Fruit fly (Drosophila melanogaster): ENCODE data around the gene Eig71Ee.
A peak's percentile ranks its signal among the peaks of the same experiment; 100 is the strongest.

Gene Eig71Ee

DNA sequence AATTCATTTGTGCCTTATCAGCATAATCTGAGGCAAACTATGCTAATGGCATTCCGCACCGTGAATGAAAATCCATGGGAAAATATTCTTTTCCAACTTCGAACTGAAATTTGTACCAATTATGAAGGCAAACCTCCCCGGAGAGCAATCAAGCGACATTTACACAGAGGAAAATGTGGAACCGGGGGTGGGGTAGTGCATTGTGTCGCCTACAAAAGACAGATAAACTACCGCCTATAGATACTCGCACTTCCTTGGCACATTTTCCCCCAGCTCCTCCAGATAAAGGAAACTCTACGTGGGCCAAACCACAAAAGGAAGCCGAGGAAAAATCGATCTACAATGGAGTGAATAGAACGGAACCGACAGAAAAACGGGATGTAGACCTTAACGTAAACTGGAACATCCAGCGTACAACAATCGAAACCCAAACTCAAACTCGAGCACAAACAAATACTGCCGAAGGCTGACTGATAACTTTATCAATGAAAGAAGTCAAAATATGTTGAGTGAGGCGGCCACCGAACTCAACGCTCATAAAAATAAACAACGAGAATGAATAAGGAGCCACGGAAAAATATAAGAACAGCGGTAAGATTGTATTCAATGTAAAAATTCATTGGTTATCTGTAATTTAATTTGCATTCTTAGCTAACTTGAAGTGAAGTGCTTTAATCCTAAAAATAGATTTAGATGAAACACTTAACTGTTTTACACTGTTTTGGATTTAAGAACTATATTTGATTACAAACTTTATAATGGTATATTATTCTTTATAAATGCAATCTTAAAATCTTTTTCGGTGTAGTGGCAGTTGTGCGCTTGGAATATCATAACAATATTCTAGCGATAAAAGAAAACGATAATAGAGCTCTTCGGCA lies 35.1 kb upstream of the Eig71Ee start (continued):
- no peak for TF ChIP-seq ss (GFP tag; optimal IDR thresholded peaks at IDR 0.05)
- TF ChIP-seq CG34406 (GFP tag; optimal IDR thresholded peaks at IDR 0.05): no peak
- TF ChIP-seq Hr39 (GFP tag; optimal IDR thresholded peaks at IDR 0.05): no peak

dm6 chr3L:15689518-15689917 lies 33.7 kb upstream of the Eig71Ee start:
- no peak for TF ChIP-seq Lpt (GFP tag; optimal IDR thresholded peaks at IDR 0.05)
- peak; percentile 87 for TF ChIP-seq fkh (GFP tag; optimal IDR thresholded peaks at IDR 0.05)

DNA sequence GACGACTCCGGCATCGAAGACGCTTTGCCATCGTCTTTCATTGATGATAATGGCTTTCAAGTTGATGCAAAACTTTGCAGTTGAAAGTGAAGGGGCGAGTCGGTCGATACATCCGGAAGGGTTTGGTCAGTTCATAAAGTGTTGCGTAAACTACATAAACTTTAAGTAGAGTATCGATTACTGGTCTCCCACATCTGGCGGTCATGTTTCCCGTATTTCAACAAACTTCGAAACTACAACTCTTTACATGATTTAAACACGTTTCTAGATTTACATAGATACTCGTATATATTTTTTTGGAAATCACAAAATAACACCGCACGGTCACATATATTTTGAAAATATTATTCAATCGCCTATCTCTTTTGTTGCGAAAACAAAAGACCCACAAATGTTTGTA lies 32.0 kb upstream of the Eig71Ee start, which contains the start of gene CG34452:
Gene CG34452 (minus strand): TSS at position 101 of the 400 bp plus-strand sequence.
- no peak for TF ChIP-seq CG8632 (GFP tag; optimal IDR thresholded peaks at IDR 0.05)
- no peak for TF ChIP-seq ss (GFP tag; optimal IDR thresholded peaks at IDR 0.05)
- no peak for TF ChIP-seq CG1621 (tag; optimal IDR thresholded peaks at IDR 0.05)
- TF ChIP-seq CG3919 (GFP tag; optimal IDR thresholded peaks at IDR 0.05): no peak
- TF ChIP-seq CG6276 (GFP tag; optimal IDR thresholded peaks at IDR 0.05): no peak
- no peak for TF ChIP-seq eg (GFP tag; IDR thresholded peaks at IDR 0.05)
- TF ChIP-seq CG8119 (GFP tag; IDR thresholded peaks at IDR 0.05): no peak
- TF ChIP-seq dac (GFP tag; optimal IDR thresholded peaks at IDR 0.05): no peak
- no peak for TF ChIP-seq CG31627 (GFP tag; optimal IDR thresholded peaks at IDR 0.05)
- no peak for TF ChIP-seq Ets21C (GFP tag; optimal IDR thresholded peaks at IDR 0.05)
- no peak for TF ChIP-seq CG9139 (GFP tag; optimal IDR thresholded peaks at IDR 0.05)
- TF ChIP-seq Eip93F (GFP tag; optimal IDR thresholded peaks at IDR 0.05): no peak
- no peak for TF ChIP-seq CG34406 (GFP tag; optimal IDR thresholded peaks at IDR 0.05)
- no peak for TF ChIP-seq CG10631 (GFP tag; optimal IDR thresholded peaks at IDR 0.05)
- no peak for TF ChIP-seq esn (GFP tag; optimal IDR thresholded peaks at IDR 0.05)

dm6 chr3L:15684017-15684416 lies 28.2 kb upstream of the Eig71Ee start:
- peak; percentile 13 for TF ChIP-seq Eip78C (GFP tag)
- peak; percentile 39 for TF ChIP-seq svp (GFP tag)
- no peak for TF ChIP-seq CG6792 (GFP tag; optimal IDR thresholded peaks at IDR 0.05)
- 0 out of 3 replicates have a peak, but pooled peaks have one; percentile 29 for TF ChIP-seq CG6163 (GFP tag; IDR thresholded peaks at IDR 0.05)
- TF ChIP-seq Met (GFP tag; optimal IDR thresholded peaks at IDR 0.05): no peak

dm6 chr3L:15683345-15683922 lies 27.6 kb upstream of the Eig71Ee start, which contains the start of the genes CG7579 and Pgant8:
Gene CG7579 (minus strand): TSS chr3L:15683445.
Gene Pgant8 (plus strand): TSS chr3L:15683872.
- no peak for TF ChIP-seq dac (GFP tag; optimal IDR thresholded peaks at IDR 0.05)
- no peak for TF ChIP-seq Ets21C (GFP tag; optimal IDR thresholded peaks at IDR 0.05)
- no peak for TF ChIP-seq Eip78C (GFP tag)
- no peak for TF ChIP-seq CG3032 (tag; optimal IDR thresholded peaks at IDR 0.05)
- no peak for TF ChIP-seq CG8632 (GFP tag; optimal IDR thresholded peaks at IDR 0.05)
- no peak for TF ChIP-seq lz (GFP tag; optimal IDR thresholded peaks at IDR 0.05)
- TF ChIP-seq Gug (GFP tag; IDR thresholded peaks at IDR 0.05): no peak
- TF ChIP-seq CG10669 (GFP tag; optimal IDR thresholded peaks at IDR 0.05): no peak
- no peak for TF ChIP-seq Sox15 (GFP tag; optimal IDR thresholded peaks at IDR 0.05)

DNA sequence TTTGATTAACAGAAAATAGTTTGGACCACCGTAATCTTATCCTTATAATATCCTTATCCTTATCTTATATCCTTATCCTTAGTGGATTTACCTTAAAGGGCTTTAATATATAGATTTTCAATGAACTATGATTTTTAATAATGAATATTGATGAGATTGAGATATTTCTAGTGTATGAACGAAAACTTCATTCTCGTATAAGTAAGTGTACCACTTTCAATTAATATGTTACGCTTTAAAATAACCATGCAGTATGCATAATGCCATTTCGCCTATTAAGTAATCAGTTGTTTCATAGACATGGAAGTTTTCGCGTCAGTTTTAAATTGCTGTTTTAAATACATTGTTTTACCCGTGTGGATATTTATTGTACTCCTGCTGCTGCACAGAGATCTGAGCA lies 23.6 kb upstream of the Eig71Ee start, which contains the start of gene CG7304:
Gene CG7304 (plus strand): TSS at position 301 of the 400 bp plus-strand sequence.
- TF ChIP-seq CG34406 (GFP tag; optimal IDR thresholded peaks at IDR 0.05) (no peak), CG3919 (GFP tag; optimal IDR thresholded peaks at IDR 0.05) (no peak), Smox (GFP tag; optimal IDR thresholded peaks at IDR 0.05) (no peak), lz (GFP tag; optimal IDR thresholded peaks at IDR 0.05) (no peak), CG16779 (tag; optimal IDR thresholded peaks at IDR 0.05) (no peak), CG10669 (GFP tag; optimal IDR thresholded peaks at IDR 0.05) (no peak)

Data from whole organism, prepupa.